Fruit fly (Drosophila melanogaster) whole organism, adult: ENCODE measurements around the gene CG11555.
A peak's percentile ranks its signal among the peaks of the same experiment; 100 is the strongest.

Source experiments
- CG11617 ChIP-seq: fragments of 200-800 bp; sonication (Bioruptor generic); optimal IDR thresholded peaks from 2 replicates; lab custom pipeline; 2017; ENCODE audit warnings: mild to moderate bottlenecking, missing biosample characterization, missing genetic modification reagents, missing genetic modification characterization
- CG12768 ChIP-seq: fragments of 200-800 bp; sonication (Bioruptor generic); optimal IDR thresholded peaks from 2 replicates; lab custom pipeline; 2017; ENCODE audit warnings: missing biosample characterization, missing genetic modification characterization, mild to moderate bottlenecking, moderate library complexity, missing genetic modification reagents
- CG14711 ChIP-seq: fragments of 200-800 bp; sonication (Bioruptor generic); optimal IDR thresholded peaks from 2 replicates; lab custom pipeline; 2018; ENCODE audit warnings: missing biosample characterization, mild to moderate bottlenecking, missing genetic modification characterization, moderate library complexity
- CG1620 ChIP-seq: fragments of 200-800 bp; sonication (Bioruptor generic); optimal IDR thresholded peaks from 2 replicates; lab custom pipeline; 2016; ENCODE audit warnings: missing biosample characterization, missing genetic modification characterization
- CG33017 ChIP-seq: fragments of 200-800 bp; sonication (Bioruptor generic); optimal IDR thresholded peaks from 2 replicates; lab custom pipeline; 2018; ENCODE audit warnings: missing biosample characterization, mild to moderate bottlenecking, missing genetic modification characterization, moderate library complexity
- CG5204 ChIP-seq: fragments of 200-800 bp; sonication (Bioruptor generic); optimal IDR thresholded peaks from 2 replicates; lab custom pipeline; 2016; ENCODE audit warnings: missing biosample characterization, missing genetic modification characterization
- CG7045 ChIP-seq: fragments of 200-800 bp; sonication (Bioruptor generic); optimal IDR thresholded peaks from 2 replicates; lab custom pipeline; 2017; ENCODE audit warnings: missing biosample characterization, mild to moderate bottlenecking, missing genetic modification characterization
- CG7101 ChIP-seq: fragments of 200-800 bp; sonication (Bioruptor generic); optimal IDR thresholded peaks from 2 replicates; lab custom pipeline; 2018; ENCODE audit warnings: missing biosample characterization, mild to moderate bottlenecking, missing genetic modification characterization, moderate library complexity
- Clk ChIP-seq: fragments of 200-800 bp; sonication (Bioruptor generic); optimal IDR thresholded peaks from 2 replicates; lab custom pipeline; 2017; ENCODE audit warnings: missing biosample characterization, missing genetic modification characterization
- Crg-1 ChIP-seq: fragments of 200-800 bp; sonication (Bioruptor generic); optimal IDR thresholded peaks from 2 replicates; lab custom pipeline; 2016; ENCODE audit warnings: missing biosample characterization, missing genetic modification characterization
- Hr96 ChIP-seq: fragments of 200-800 bp; sonication (Bioruptor generic); optimal IDR thresholded peaks from 2 replicates; lab custom pipeline; 2016; ENCODE audit warnings: missing biosample characterization, missing genetic modification characterization
- Mnt ChIP-seq: fragments of 200-800 bp; sonication (Bioruptor generic); optimal IDR thresholded peaks from 2 replicates; lab custom pipeline; 2016; ENCODE audit warnings: missing biosample characterization, mild to moderate bottlenecking, missing genetic modification characterization
- bab1 ChIP-seq: fragments of 200-800 bp; sonication (Bioruptor generic); optimal IDR thresholded peaks from 3 replicates; lab custom pipeline; 2019; ENCODE audit warnings: missing biosample characterization, mild to moderate bottlenecking, missing genetic modification characterization, moderate library complexity
- cic ChIP-seq: fragments of 200-800 bp; sonication (Bioruptor generic); optimal IDR thresholded peaks from 2 replicates; lab custom pipeline; 2017; ENCODE audit warnings: missing biosample characterization, mild to moderate bottlenecking, missing genetic modification characterization, moderate library complexity
- cnc ChIP-seq, 2 experiments: fragments of >200 bp; optimal IDR thresholded peaks; 2 replicates each; lab custom pipeline; 2017
- kay ChIP-seq: fragments of 200-800 bp; sonication (Bioruptor generic); peaks from one replicate; lab custom pipeline; 2016; ENCODE audit warnings: missing biosample characterization, missing genetic modification characterization, borderline replicate concordance
- ovo ChIP-seq: fragments of 200-800 bp; sonication (Bioruptor generic); optimal IDR thresholded peaks from 2 replicates; lab custom pipeline; 2016; ENCODE audit warnings: missing biosample characterization, missing genetic modification characterization
- pad ChIP-seq: fragments of 200-800 bp; sonication (Bioruptor generic); optimal IDR thresholded peaks from 3 replicates; lab custom pipeline; 2017; ENCODE audit warnings: missing biosample characterization, missing genetic modification characterization, mild to moderate bottlenecking, moderate library complexity, missing genetic modification reagents
- tj ChIP-seq: fragments of 200-800 bp; sonication (Bioruptor generic); optimal IDR thresholded peaks from 3 replicates; lab custom pipeline; 2017; ENCODE audit warnings: missing biosample characterization, mild to moderate bottlenecking, missing genetic modification characterization, moderate library complexity
- toe ChIP-seq: fragments of 200-800 bp; sonication (Bioruptor generic); optimal IDR thresholded peaks from 2 replicates; lab custom pipeline; 2016; ENCODE audit warnings: missing biosample characterization, missing genetic modification characterization

CG11555 gene

DNA sequence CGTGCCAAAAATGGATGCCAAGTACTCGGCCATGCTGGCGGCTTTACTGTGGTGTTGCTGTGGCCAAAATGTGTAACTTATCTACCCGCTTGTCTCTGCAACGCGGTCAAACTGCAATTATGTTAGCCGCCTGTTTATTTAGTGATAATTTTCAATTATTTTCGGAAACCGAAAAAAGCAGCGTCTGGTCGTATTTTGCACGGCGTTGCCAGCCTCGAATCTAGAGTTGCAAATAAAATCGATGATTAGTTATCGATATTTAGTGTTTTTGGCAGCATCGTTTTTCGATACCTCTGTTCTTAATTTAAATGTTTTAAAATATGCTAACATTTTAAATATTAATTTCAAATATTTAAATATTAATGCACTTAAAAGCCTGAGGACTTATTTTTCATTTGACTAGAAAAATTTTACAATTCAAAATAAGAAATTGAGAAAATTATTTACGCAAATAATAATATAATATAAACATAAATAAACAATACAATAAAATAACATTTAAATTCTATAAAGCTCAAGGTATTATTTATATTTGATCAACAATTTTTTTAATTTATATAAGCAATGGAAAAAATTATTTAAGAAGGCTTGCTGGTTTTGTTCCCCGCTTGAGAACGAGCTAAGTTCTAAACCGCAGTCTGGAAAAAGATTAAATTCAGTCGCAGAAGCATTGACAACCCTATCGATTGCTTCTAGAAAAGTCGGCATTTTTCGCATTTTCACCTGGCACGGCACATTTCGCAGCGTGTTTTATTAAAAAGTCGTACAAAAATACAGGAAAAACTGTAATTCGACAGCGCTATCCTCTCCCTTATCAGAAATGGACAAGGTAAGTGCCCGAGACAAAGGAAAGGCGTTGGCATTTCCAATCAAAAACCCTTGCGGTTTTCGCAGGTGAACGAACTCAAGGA, 21.1 kb downstream of the CG11555 start, which contains the start of the genes U2af38 and Stip1:
TSS of gene U2af38 (minus strand) at position 230 of the 911 bp plus-strand sequence.
TSS of gene Stip1 (plus strand) at position 671 of the 911 bp plus-strand sequence.
- TF ChIP-seq ovo (no peak), cnc (optimal IDR thresholded peaks at IDR 0.05; lab: Kevin White, UChicago) (no peak), CG7101 (tag; lab: Kevin White, UChicago) (peak; percentile 54), CG12768 (GFP tag; lab: Kevin White, UChicago) (peak; percentile 5), Clk (GFP tag; lab: Kevin White, UChicago) (no peak), bab1 (GFP tag; lab: Kevin White, UChicago) (peak; percentile 17), CG5204 (GFP tag; lab: Kevin White, UChicago) (no peak), Crg-1 (GFP tag; lab: Kevin White, UChicago) (peak; percentile 4), CG11617 (peak; percentile 30), CG7045 (GFP tag; lab: Kevin White, UChicago) (no peak), cic (GFP tag; lab: Kevin White, UChicago) (no peak), kay (no peak), Mnt (GFP tag; lab: Kevin White, UChicago) (peak; percentile 49), toe (GFP tag; lab: Kevin White, UChicago) (no peak), Hr96 (GFP tag; lab: Kevin White, UChicago) (no peak), pad (GFP tag; lab: Kevin White, UChicago) (peak; percentile 9), CG1620 (peak; percentile 14), tj (peak; percentile 62), CG33017 (tag; lab: Kevin White, UChicago) (no peak), CG14711 (tag; lab: Kevin White, UChicago) (peak; percentile 98)

DNA sequence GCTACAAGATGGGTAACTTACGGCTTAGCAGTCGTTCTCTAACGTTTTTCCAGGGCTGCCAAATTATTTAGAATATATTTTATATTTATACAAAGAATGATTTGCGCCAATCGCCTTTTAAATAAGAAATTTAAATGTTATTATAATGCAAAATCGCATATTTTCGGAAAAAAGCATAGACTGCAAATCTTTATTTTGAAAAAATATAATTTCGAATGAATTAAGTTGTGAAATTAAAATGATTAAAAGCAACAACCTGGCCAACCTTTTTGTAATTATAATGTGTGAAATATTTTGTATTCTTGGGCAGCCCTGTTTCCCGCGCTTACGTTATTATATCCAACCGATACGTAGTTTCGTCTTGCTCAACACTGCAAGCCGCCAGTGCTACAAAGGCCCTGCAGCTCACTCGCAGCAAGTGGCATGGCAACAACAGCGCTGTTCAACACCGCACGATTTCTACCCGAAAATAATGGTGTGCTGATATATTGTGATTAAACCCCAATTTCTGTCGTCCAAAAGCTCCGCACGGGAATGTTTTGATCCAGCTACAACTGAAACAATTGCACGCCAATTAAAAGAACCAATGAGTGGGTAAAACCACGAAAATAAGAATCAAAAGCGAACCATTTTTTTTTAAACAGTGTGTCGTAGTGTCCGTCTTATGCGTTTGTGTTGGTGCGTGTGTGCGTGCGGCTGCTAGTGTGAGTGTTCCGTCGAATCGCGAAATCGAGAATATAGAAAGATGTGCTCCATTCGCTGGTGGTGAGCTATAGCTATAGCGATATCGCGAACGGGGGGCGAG, 24.0 kb downstream of the CG11555 start, which contains the start of gene Pi3K21B:
TSS of gene Pi3K21B (plus strand) at position 401 of the 805 bp plus-strand sequence.
- TF ChIP-seq cnc (optimal IDR thresholded peaks at IDR 0.05; lab: Kevin White, UChicago) (no peak), CG7101 (tag; lab: Kevin White, UChicago) (peak; percentile 94), CG14711 (tag; lab: Kevin White, UChicago) (peak; percentile 94), pad (GFP tag; lab: Kevin White, UChicago) (peak; percentile 90), Crg-1 (GFP tag; lab: Kevin White, UChicago) (peak; percentile 99), Mnt (GFP tag; lab: Kevin White, UChicago) (peak; percentile 96), tj (peak; percentile 62), cic (GFP tag; lab: Kevin White, UChicago) (peak; percentile 63), CG5204 (GFP tag; lab: Kevin White, UChicago) (no peak), toe (GFP tag; lab: Kevin White, UChicago) (peak; percentile 96), Clk (GFP tag; lab: Kevin White, UChicago) (peak; percentile 94), bab1 (GFP tag; lab: Kevin White, UChicago) (peak; percentile 86), kay (no peak), CG1620 (peak; percentile 99), CG7045 (GFP tag; lab: Kevin White, UChicago) (peak; percentile 96), Hr96 (GFP tag; lab: Kevin White, UChicago) (peak; percentile 97), CG33017 (tag; lab: Kevin White, UChicago) (peak; percentile 93), CG12768 (GFP tag; lab: Kevin White, UChicago) (peak; percentile 97), ovo (peak; percentile 96), CG11617 (peak; percentile 96)

DNA sequence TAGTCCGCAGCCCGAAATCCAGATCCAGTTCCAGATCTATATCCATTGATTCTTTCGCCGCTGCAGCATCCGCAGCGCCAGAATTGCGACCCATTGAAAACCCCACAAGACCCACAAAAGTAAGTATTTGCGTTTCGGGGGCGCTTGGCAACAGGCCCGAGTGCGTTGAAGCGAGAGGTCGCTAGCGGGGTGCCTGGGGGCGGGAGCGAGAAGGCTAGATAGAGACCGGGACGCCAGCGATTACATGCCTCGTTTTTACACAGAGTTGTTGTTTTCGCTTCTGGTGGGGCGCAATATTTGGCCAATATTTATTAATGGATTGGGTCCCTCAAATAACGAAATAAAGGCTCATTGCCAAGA, 24.6 kb downstream of the CG11555 start:
- TF ChIP-seq CG33017 (tag; lab: Kevin White, UChicago) (no peak), tj (peak; percentile 16), toe (GFP tag; lab: Kevin White, UChicago) (no peak), cic (GFP tag; lab: Kevin White, UChicago) (peak; percentile 32)

DNA sequence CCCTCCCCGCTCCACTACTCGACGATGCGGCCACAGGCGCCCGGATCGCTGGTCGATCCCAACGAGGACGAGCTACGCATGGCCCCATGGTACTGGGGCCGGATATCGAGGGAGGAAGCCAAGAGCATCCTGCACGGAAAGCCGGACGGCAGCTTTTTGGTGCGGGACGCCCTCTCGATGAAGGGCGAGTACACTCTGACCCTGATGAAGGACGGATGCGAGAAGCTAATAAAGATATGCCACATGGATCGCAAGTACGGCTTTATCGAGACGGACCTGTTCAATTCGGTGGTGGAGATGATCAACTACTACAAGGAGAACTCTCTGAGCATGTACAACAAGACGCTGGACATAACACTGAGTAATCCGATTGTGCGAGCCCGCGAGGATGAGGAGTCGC, 25.4 kb downstream of the CG11555 start:
- TF ChIP-seq CG1620 (no peak), Mnt (GFP tag; lab: Kevin White, UChicago) (no peak), toe (GFP tag; lab: Kevin White, UChicago) (no peak), CG12768 (GFP tag; lab: Kevin White, UChicago) (no peak)

DNA sequence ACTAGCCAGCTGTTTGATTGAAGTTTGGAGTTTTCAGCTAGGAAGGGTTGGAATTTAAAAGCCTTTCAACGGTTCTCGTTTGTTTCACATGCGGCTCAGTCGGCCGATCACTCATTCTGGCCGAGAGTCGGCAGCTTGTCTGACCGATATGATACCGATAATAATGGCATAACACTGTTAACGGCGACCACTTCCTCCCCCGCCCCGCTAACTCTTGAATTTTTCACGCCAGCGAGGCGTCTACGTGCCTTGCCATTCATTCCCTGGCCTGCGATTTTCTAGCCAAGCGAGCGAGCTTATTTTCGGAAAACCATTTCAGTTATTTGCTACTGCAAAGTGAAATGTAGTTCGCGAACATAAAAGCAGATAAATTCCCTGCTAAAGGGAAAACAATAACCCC, 26.4 kb downstream of the CG11555 start:
- no peak for TF ChIP-seq CG7045 (GFP tag; lab: Kevin White, UChicago)
- no peak for TF ChIP-seq Hr96 (GFP tag; lab: Kevin White, UChicago)
- no peak for TF ChIP-seq kay
